Worm (Caenorhabditis elegans) whole organism, young adult: Measurements from ENCODE around the gene C25A8.5.

Experiments
- B0035.1 ChIP-seq: sonication (generic microtip); optimal IDR thresholded peaks from 2 replicates; lab custom pipeline; 2016; ENCODE audit warnings: missing genetic modification characterization, mild to moderate bottlenecking, missing compliant biosample characterization, missing genotype, missing genetic modification reagents
- K11D2.4 ChIP-seq: fragments of 200-800 bp; sonication (Bioruptor generic); IDR thresholded peaks from 2 replicates; pipeline ENCODE4 v1.3.6; 2022; ENCODE audit warnings: missing genetic modification reagents, missing genetic modification characterization, missing compliant biosample characterization
- Y95B8A.8 ChIP-seq: fragments of 200-800 bp; sonication (Bioruptor generic); IDR thresholded peaks from 2 replicates; pipeline ENCODE4 v1.3.6; 2022; ENCODE audit warnings: missing genetic modification reagents, missing genetic modification characterization, missing compliant biosample characterization
- ekl-4 ChIP-seq: fragments of 200-800 bp; sonication (Bioruptor generic); IDR thresholded peaks from 2 replicates; pipeline ENCODE4 v1.3.6; 2022; ENCODE audit warnings: missing genetic modification reagents, missing genetic modification characterization, missing compliant biosample characterization
- him-1 ChIP-seq: sonication (generic microtip); optimal IDR thresholded peaks from 2 replicates; lab custom pipeline; 2016; ENCODE audit warnings: missing genotype, missing genetic modification reagents, missing genetic modification characterization, missing compliant biosample characterization
- hmg-20 ChIP-seq: fragments of 200-800 bp; sonication (Bioruptor generic); IDR thresholded peaks from 2 replicates; pipeline ENCODE4 v1.3.6; 2022; ENCODE audit warnings: missing genetic modification reagents, missing genetic modification characterization, missing compliant biosample characterization
- nfya-1 ChIP-seq: sonication (generic microtip); optimal IDR thresholded peaks from 2 replicates; lab custom pipeline; 2017; ENCODE audit warnings: antibody characterized with exemption, missing compliant biosample characterization, missing genetic modification characterization, borderline replicate concordance; ENCODE audit not compliant: insufficient read depth
- snpc-1.1 ChIP-seq: sonication (generic microtip); optimal IDR thresholded peaks from 2 replicates; lab custom pipeline; 2017; ENCODE audit warnings: missing genetic modification characterization, mild to moderate bottlenecking, missing compliant biosample characterization, antibody characterized with exemption, moderate library complexity, missing genotype, missing genetic modification reagents; ENCODE audit not compliant: insufficient read depth
- snpc-3.4 ChIP-seq: sonication (generic microtip); optimal IDR thresholded peaks from 2 replicates; lab custom pipeline; 2017; ENCODE audit warnings: missing genetic modification characterization, mild to moderate bottlenecking, missing compliant biosample characterization, antibody characterized with exemption, moderate library complexity, missing genotype, missing genetic modification reagents
- snpc-4 ChIP-seq, 5 experiments: fragments of 150-350 bp in 1 of 5; sonication (generic microtip) in 4 of 5; optimal IDR thresholded peaks; 2 replicates each; lab custom pipeline; 2014 to 2018; ENCODE audit warnings: missing genetic modification characterization in 5 of 5, missing biosample characterization in 3 of 5, antibody characterized with exemption in 2 of 5, mild to moderate bottlenecking in 2 of 5, missing compliant biosample characterization in 2 of 5, missing genotype in 2 of 5, moderate library complexity in 2 of 5, missing genetic modification reagents in 1 of 5
- tbp1 ChIP-seq: fragments of 200-800 bp; sonication (Bioruptor generic); optimal IDR thresholded peaks from 2 replicates; lab custom pipeline; 2018; ENCODE audit warnings: mild to moderate bottlenecking, missing genetic modification characterization, missing compliant biosample characterization
- unc-62 ChIP-seq: fragments of 150-350 bp; optimal IDR thresholded peaks from 2 replicates; lab custom pipeline; 2014; ENCODE audit warnings: missing biosample characterization, missing genetic modification reagents, missing genetic modification characterization
- zfh-2 ChIP-seq: fragments of 200-800 bp; sonication (Bioruptor generic); conservative IDR thresholded peaks from 2 replicates; pipeline ENCODE4 v1.3.6; 2022; ENCODE audit warnings: missing genetic modification reagents, missing genetic modification characterization, missing compliant biosample characterization

DNA sequence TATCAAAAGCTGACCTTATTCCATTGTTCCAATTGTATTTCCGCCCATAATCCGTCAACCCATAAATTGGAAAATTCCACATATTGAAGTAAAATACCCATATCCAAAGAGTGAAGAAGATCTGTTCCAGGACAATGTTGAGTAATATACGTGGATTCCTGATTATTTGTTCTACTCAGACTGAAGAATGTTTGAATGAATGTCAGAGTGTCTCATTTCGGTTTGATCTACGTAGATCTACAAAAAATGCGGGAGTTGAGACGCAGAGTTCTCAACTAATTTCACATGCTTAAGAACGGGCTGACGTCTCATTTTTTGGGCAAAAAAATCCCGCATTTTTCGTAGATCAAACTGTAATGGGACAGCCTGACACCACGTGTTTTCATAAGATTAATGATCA, 26.9 kb upstream of the C25A8.5 start, which contains the start of gene nhr-249:
- TF ChIP-seq unc-62 (GFP tag; lab: Kevin White, UChicago) = no peak
- TF ChIP-seq snpc-1.1 (tag; lab: Kevin White, UChicago) = no peak
- TF ChIP-seq Y95B8A.8 (GFP tag; lab: Robert Waterston, UW) = no peak
- TF ChIP-seq zfh-2 (GFP tag; lab: Robert Waterston, UW) = no peak
- TF ChIP-seq ekl-4 (GFP tag; lab: Robert Waterston, UW) = no peak
- TF ChIP-seq snpc-4 (GFP tag; optimal IDR thresholded peaks at IDR 0.05; lab: Kevin White, UChicago) = no peak
- no peak for TF ChIP-seq snpc-4 (tag; optimal IDR thresholded peaks at IDR 0.05; lab: Kevin White, UChicago)
- TF ChIP-seq B0035.1 (tag; lab: Kevin White, UChicago) = no peak
- TF ChIP-seq hmg-20 (GFP tag; lab: Robert Waterston, UW) = no peak
- no peak for TF ChIP-seq K11D2.4 (GFP tag; lab: Robert Waterston, UW)
- TF ChIP-seq snpc-3.4 (tag; lab: Kevin White, UChicago) = no peak
- no peak for TF ChIP-seq tbp1 (GFP tag; lab: Kevin White, UChicago)
- no peak for TF ChIP-seq nfya-1 (tag; lab: Kevin White, UChicago)
- no peak for TF ChIP-seq him-1 (tag; lab: Kevin White, UChicago)
